Worm (Caenorhabditis elegans): ENCODE measurements around the gene iff-1.

iff-1 gene

ce11 chrIII:9758848-9759247 is 11.9 kb upstream of the iff-1 start, which contains the start of gene rmd-1 (continued):
- no peak for TF ChIP-seq athp-1 (tag; optimal IDR thresholded peaks at IDR 0.05)
- TF ChIP-seq mxl-1 (tag; optimal IDR thresholded peaks at IDR 0.05), result no peak
- TF ChIP-seq dpl-1 (GFP tag; optimal IDR thresholded peaks at IDR 0.05), result peak; percentile 79
- no peak for TF ChIP-seq zfh-2 (GFP tag; conservative IDR thresholded peaks at IDR 0.05)
- peak; percentile 57; the same call in 1 of the 2 replicates for TF ChIP-seq D2030.7 (GFP tag; IDR thresholded peaks at IDR 0.05)
- no peak for TF ChIP-seq sptf-2 (GFP tag; optimal IDR thresholded peaks at IDR 0.05)
- no peak for TF ChIP-seq cebp-2 (GFP tag; IDR thresholded peaks at IDR 0.05)
- no peak for TF ChIP-seq egrh-3 (GFP tag; IDR thresholded peaks at IDR 0.05)
- TF ChIP-seq ccch-3 (GFP tag; optimal IDR thresholded peaks at IDR 0.05), result no peak
- no peak for TF ChIP-seq bed-1 (GFP tag; IDR thresholded peaks at IDR 0.05)
- no peak for TF ChIP-seq somi-1 (GFP tag; optimal IDR thresholded peaks at IDR 0.05)
- no peak for TF ChIP-seq unc-62 (GFP tag; optimal IDR thresholded peaks at IDR 0.05)
- TF ChIP-seq snpc-3.4 (tag; optimal IDR thresholded peaks at IDR 0.05), result peak; percentile 71
- TF ChIP-seq attf-5 (GFP tag; optimal IDR thresholded peaks at IDR 0.05), result no peak
- no peak for TF ChIP-seq F52B5.7 (tag; optimal IDR thresholded peaks at IDR 0.05)
- TF ChIP-seq sea-2 (GFP tag; IDR thresholded peaks at IDR 0.05), result no peak
- TF ChIP-seq efl-1 (GFP tag; optimal IDR thresholded peaks at IDR 0.05), result peak; percentile 94
- no peak for TF ChIP-seq gei-17 (GFP tag; optimal IDR thresholded peaks at IDR 0.05)
- TF ChIP-seq zim-3 (tag; optimal IDR thresholded peaks at IDR 0.05), result no peak
- TF ChIP-seq rpc-1 (optimal IDR thresholded peaks at IDR 0.05), result no peak
- no peak for TF ChIP-seq rpc-1 (tag; optimal IDR thresholded peaks at IDR 0.05)
- peak in 2 of 3 experiments; percentile 2 to 13 for TF ChIP-seq lin-35 (GFP tag; optimal IDR thresholded peaks at IDR 0.05)
- no peak for TF ChIP-seq Y67H2A.10 (GFP tag; conservative IDR thresholded peaks at IDR 0.05)
- TF ChIP-seq ztf-26 (tag; optimal IDR thresholded peaks at IDR 0.05), result no peak
- no peak for TF ChIP-seq lin-40 (tag; optimal IDR thresholded peaks at IDR 0.05)
- no peak for TF ChIP-seq lag-1 (GFP tag; IDR thresholded peaks at IDR 0.05)
- TF ChIP-seq madf-10 (tag; optimal IDR thresholded peaks at IDR 0.05), result no peak
- peak; percentile 96 for TF ChIP-seq madf-6 (GFP tag; IDR thresholded peaks at IDR 0.05)
- TF ChIP-seq F33H1.4 (GFP tag; IDR thresholded peaks at IDR 0.05), result peak; percentile 72
- no peak for TF ChIP-seq B0019.2 (GFP tag; conservative IDR thresholded peaks at IDR 0.05)
- 0 out of 2 replicates have a peak, but pooled peaks have one; percentile 40 for TF ChIP-seq Y95B8A.8 (GFP tag; IDR thresholded peaks at IDR 0.05)
- TF ChIP-seq aptf-3 (GFP tag; IDR thresholded peaks at IDR 0.05), result no peak
- peak; percentile 8 for TF ChIP-seq tlf-1 (GFP tag; optimal IDR thresholded peaks at IDR 0.05)
- TF ChIP-seq lin-54 (GFP tag; optimal IDR thresholded peaks at IDR 0.05), result peak; percentile 30
- TF ChIP-seq dpff-1 (tag; optimal IDR thresholded peaks at IDR 0.05), result no peak
- TF ChIP-seq hsf-1 (GFP tag; IDR thresholded peaks at IDR 0.05), result peak; percentile 94
- 0 out of 2 replicates have a peak, but pooled peaks have one; percentile 42 for TF ChIP-seq C17E4.6 (GFP tag; IDR thresholded peaks at IDR 0.05)
- TF ChIP-seq dox-1 (GFP tag; IDR thresholded peaks at IDR 0.05), result peak; percentile 41
- TF ChIP-seq xnd-1 (tag; optimal IDR thresholded peaks at IDR 0.05), result peak; percentile 82
- TF ChIP-seq snpc-1.3 (tag; optimal IDR thresholded peaks at IDR 0.05; ENCODE audit: insufficient read depth), result peak; percentile 29
- TF ChIP-seq lsl-1 (GFP tag; optimal IDR thresholded peaks at IDR 0.05), result peak; percentile 54
- no peak for TF ChIP-seq F55B11.4 (tag; optimal IDR thresholded peaks at IDR 0.05; ENCODE audit: borderline replicate concordance, insufficient read depth)
- no peak for TF ChIP-seq die-1 (tag; optimal IDR thresholded peaks at IDR 0.05)
- TF ChIP-seq C06A6.2 (GFP tag; conservative IDR thresholded peaks at IDR 0.05), result no peak
- no peak for TF ChIP-seq atf-7 (tag; optimal IDR thresholded peaks at IDR 0.05)
- TF ChIP-seq nfya-1 (tag; optimal IDR thresholded peaks at IDR 0.05; ENCODE audit: borderline replicate concordance, insufficient read depth), result no peak
- TF ChIP-seq bed-2 (GFP tag; IDR thresholded peaks at IDR 0.05), result no peak
- no peak for TF ChIP-seq B0261.1 (tag; optimal IDR thresholded peaks at IDR 0.05)
- no peak for TF ChIP-seq F10E7.11 (tag; optimal IDR thresholded peaks at IDR 0.05)
- TF ChIP-seq him-1 (tag; optimal IDR thresholded peaks at IDR 0.05), result no peak

Data from whole organism, young adult.